Worm (Caenorhabditis elegans): Measurements from ENCODE around the gene F46C5.1.

F46C5.1 gene

ce11 chrII:8783451-8783967, 37.5 kb downstream of the F46C5.1 start, which contains the start of gene sgn-1:
Gene sgn-1 (minus strand): TSS chrII:8783670.
- peak; percentile 23 for TF ChIP-seq nhr-129 (tag; optimal IDR thresholded peaks at IDR 0.05)
- TF ChIP-seq mab-5 (tag; optimal IDR thresholded peaks at IDR 0.05): no peak
- no peak for TF ChIP-seq nhr-11 (tag; optimal IDR thresholded peaks at IDR 0.05)

DNA sequence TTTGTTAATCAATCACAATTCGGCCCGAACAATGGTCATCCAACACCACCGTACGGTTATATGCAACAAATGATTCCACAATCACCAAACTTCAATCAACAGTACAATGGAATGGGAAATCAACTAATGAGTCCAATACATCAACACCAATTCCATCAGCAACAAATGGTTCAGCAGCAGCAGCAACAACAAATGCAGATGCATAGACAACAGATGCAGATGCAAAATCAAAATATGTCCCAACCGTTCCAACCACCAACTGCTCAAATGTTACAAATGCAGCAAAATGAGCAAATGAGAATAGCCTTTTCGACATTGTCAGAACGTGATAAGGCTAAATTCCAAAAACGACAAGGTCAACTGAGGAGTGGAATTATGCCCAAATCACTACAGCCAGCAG, 44.5 kb downstream of the F46C5.1 start:
- TF ChIP-seq mbf-1 (tag; optimal IDR thresholded peaks at IDR 0.05) (no peak), elt-1 (tag; optimal IDR thresholded peaks at IDR 0.05) (no peak), ceh-82 (tag; optimal IDR thresholded peaks at IDR 0.05) (no peak), blmp-1 (tag; optimal IDR thresholded peaks at IDR 0.05; ENCODE audit: insufficient read depth) (no peak), peb-1 (tag; optimal IDR thresholded peaks at IDR 0.05) (no peak), elt-3 (tag; optimal IDR thresholded peaks at IDR 0.05) (no peak), lsy-2 (tag; optimal IDR thresholded peaks at IDR 0.05) (no peak), alr-1 (tag; optimal IDR thresholded peaks at IDR 0.05) (no peak), aly-2 (tag; optimal IDR thresholded peaks at IDR 0.05) (no peak)

ce11 chrII:8770675-8771074, 50.3 kb downstream of the F46C5.1 start, which contains the start of gene let-19:
Gene let-19 (plus strand): TSS chrII:8770975.
- TF ChIP-seq alr-1 (tag; optimal IDR thresholded peaks at IDR 0.05): no peak
- no peak for TF ChIP-seq elt-1 (tag; optimal IDR thresholded peaks at IDR 0.05)
- TF ChIP-seq ceh-82 (tag; optimal IDR thresholded peaks at IDR 0.05): no peak
- TF ChIP-seq crh-2 (tag; optimal IDR thresholded peaks at IDR 0.05): no peak
- no peak for TF ChIP-seq nhr-237 (tag; optimal IDR thresholded peaks at IDR 0.05)
- no peak for TF ChIP-seq sma-3 (GFP tag; optimal IDR thresholded peaks at IDR 0.05)
- TF ChIP-seq lsy-2 (tag; optimal IDR thresholded peaks at IDR 0.05): no peak
- TF ChIP-seq R02D3.7 (tag; optimal IDR thresholded peaks at IDR 0.05): no peak
- no peak for TF ChIP-seq skn-1 (tag; optimal IDR thresholded peaks at IDR 0.05)
- no peak for TF ChIP-seq C34F6.9 (tag; optimal IDR thresholded peaks at IDR 0.05)
- no peak for TF ChIP-seq fos-1 (tag; optimal IDR thresholded peaks at IDR 0.05)
- no peak for TF ChIP-seq nhr-23 (tag; optimal IDR thresholded peaks at IDR 0.05)
- TF ChIP-seq lin-13 (GFP tag; optimal IDR thresholded peaks at IDR 0.05): no peak
- TF ChIP-seq dmd-4 (tag; optimal IDR thresholded peaks at IDR 0.05): no peak
- no peak for TF ChIP-seq F13H6.1 (tag; optimal IDR thresholded peaks at IDR 0.05)
- TF ChIP-seq ztf-4 (tag; optimal IDR thresholded peaks at IDR 0.05): no peak

Measured in whole organism, L2 larva.